Worm (Caenorhabditis elegans) whole organism, young adult: Measurements from ENCODE around the gene M106.8.

Experiments
- Y67H2A.10 ChIP-seq: fragments of 200-800 bp; sonication (Bioruptor generic); conservative IDR thresholded peaks from 2 replicates; pipeline ENCODE4 v1.3.6; 2022; ENCODE audit warnings: missing genetic modification reagents, missing genetic modification characterization, missing compliant biosample characterization
- ceh-100 ChIP-seq: fragments of 200-800 bp; sonication (Bioruptor generic); IDR thresholded peaks from 2 replicates; pipeline ENCODE4 v1.3.6; 2022; ENCODE audit warnings: missing genetic modification reagents, missing genetic modification characterization, missing compliant biosample characterization
- egrh-3 ChIP-seq: fragments of 200-800 bp; sonication (Bioruptor generic); IDR thresholded peaks from 2 replicates; pipeline ENCODE4 v1.3.6; 2022; ENCODE audit warnings: missing genetic modification reagents, missing genetic modification characterization, missing compliant biosample characterization
- ekl-4 ChIP-seq: fragments of 200-800 bp; sonication (Bioruptor generic); IDR thresholded peaks from 2 replicates; pipeline ENCODE4 v1.3.6; 2022; ENCODE audit warnings: missing genetic modification reagents, missing genetic modification characterization, missing compliant biosample characterization
- hlh-12 ChIP-seq: sonication (generic microtip); optimal IDR thresholded peaks from 2 replicates; lab custom pipeline; 2016; ENCODE audit warnings: missing genetic modification characterization, missing compliant biosample characterization
- hmg-20 ChIP-seq: fragments of 200-800 bp; sonication (Bioruptor generic); IDR thresholded peaks from 2 replicates; pipeline ENCODE4 v1.3.6; 2022; ENCODE audit warnings: missing genetic modification reagents, missing genetic modification characterization, missing compliant biosample characterization
- lin-26 ChIP-seq: fragments of 200-800 bp; sonication (Bioruptor generic); IDR thresholded peaks from 2 replicates; pipeline ENCODE4 v1.3.6; 2022; ENCODE audit warnings: missing genetic modification reagents, missing genetic modification characterization, missing compliant biosample characterization
- lin-35 ChIP-seq, 3 experiments: fragments of 150-350 bp in 2 of 3; sonication (generic microtip) in 1 of 3; optimal IDR thresholded peaks; 2 replicates each; lab custom pipeline; 2014 to 2018; ENCODE audit warnings: missing biosample characterization in 3 of 3, missing genetic modification characterization in 3 of 3, missing genetic modification reagents in 3 of 3
- lin-40 ChIP-seq: sonication (generic microtip); optimal IDR thresholded peaks from 2 replicates; lab custom pipeline; 2016; ENCODE audit warnings: missing genetic modification characterization, mild to moderate bottlenecking, missing compliant biosample characterization, missing genotype, missing genetic modification reagents
- snpc-3.4 ChIP-seq: sonication (generic microtip); optimal IDR thresholded peaks from 2 replicates; lab custom pipeline; 2017; ENCODE audit warnings: missing genetic modification characterization, mild to moderate bottlenecking, missing compliant biosample characterization, antibody characterized with exemption, moderate library complexity, missing genotype, missing genetic modification reagents
- ztf-3 ChIP-seq: fragments of 200-800 bp; sonication (Bioruptor generic); optimal IDR thresholded peaks from 2 replicates; lab custom pipeline; 2018; ENCODE audit warnings: mild to moderate bottlenecking, missing genetic modification characterization, missing compliant biosample characterization

The M106.8 gene

DNA sequence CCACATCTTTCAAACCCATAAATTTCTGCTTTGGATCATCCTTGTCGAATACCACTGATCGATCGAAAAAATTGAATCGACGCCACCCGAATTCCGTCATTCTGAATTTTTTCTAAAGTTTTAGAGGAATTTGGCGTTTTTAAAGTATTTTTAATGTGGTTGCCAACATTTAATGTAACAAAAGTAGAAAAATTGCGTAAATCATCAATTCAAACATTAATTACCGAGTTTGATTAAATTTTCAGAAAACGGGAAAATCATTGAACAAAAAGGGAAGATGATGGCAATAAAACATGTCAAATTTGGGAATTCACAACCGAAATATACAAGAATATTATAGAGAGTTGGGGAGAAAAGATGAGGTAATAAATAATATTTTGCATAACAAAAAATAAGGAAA is 50.0 kb downstream of the M106.8 start, which contains the start of gene vps-11:
Gene vps-11, minus strand, starts transcription at position 101 of the 400 bp plus-strand sequence.
- TF ChIP-seq lin-26 (no peak), hmg-20 (GFP tag; lab: Robert Waterston, UW) (no peak)

DNA sequence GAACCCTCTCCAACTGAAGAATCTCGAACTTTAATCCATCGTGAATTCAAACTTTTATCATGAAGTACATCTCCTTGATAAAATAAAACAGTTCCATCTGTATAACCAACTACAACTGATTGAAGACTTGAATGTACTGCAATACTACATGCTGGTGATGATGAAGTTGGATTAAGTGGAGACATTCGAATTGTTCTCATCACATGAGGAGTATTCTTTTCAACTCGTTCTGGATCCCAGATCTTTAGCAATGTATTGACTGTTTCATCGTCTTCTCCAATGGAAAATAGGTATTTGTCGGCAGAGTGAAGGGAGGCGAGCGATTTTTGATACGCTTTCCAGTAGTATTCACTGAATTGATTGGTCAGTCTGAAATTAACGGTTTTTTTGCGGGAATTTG is 50.8 kb downstream of the M106.8 start:
- no peak for TF ChIP-seq ekl-4 (GFP tag; lab: Robert Waterston, UW)
- no peak for TF ChIP-seq ceh-100 (GFP tag; lab: Robert Waterston, UW)
- no peak for TF ChIP-seq lin-35 (GFP tag; optimal IDR thresholded peaks at IDR 0.05; lab: Kevin White, UChicago)
- TF ChIP-seq snpc-3.4 = no peak
- TF ChIP-seq Y67H2A.10 (GFP tag; lab: Robert Waterston, UW) = no peak
- no peak for TF ChIP-seq egrh-3 (GFP tag; lab: Robert Waterston, UW)
- TF ChIP-seq lin-40 (tag; lab: Kevin White, UChicago) = no peak
- TF ChIP-seq ztf-3 (GFP tag; lab: Kevin White, UChicago) = no peak
- no peak for TF ChIP-seq lin-26
- TF ChIP-seq hlh-12 (tag; lab: Kevin White, UChicago) = no peak
